Worm (Caenorhabditis elegans): ENCODE data around the gene znf-474.

DNA sequence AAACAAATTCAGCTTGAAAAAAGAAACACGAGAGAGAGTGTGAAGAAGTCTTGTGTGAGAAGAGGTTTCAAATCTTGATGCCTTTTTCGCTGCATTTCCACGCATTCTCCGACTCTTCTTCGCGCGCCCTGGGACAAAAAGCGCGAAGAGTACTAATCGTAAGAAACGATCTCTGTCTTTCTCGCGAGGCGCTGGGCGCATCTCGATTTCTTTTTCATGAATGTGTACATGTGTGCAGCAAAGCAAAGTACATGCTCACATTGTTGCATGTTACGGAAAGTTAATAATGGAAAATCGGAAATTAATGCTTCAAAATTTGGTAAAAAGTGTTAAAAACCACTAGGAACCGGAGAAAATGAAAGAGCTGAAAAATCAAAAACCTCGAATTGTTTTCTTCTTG, 27.8 kb downstream of the znf-474 start:
- no peak for TF ChIP-seq unc-130 (GFP tag; optimal IDR thresholded peaks at IDR 0.05)
- no peak for TF ChIP-seq hrde-1 (tag; optimal IDR thresholded peaks at IDR 0.05; ENCODE audit: borderline replicate concordance)
- no peak for TF ChIP-seq F33H1.4 (GFP tag; IDR thresholded peaks at IDR 0.05)
- no peak for TF ChIP-seq hsf-1 (GFP tag; IDR thresholded peaks at IDR 0.05)
- TF ChIP-seq Y53G8AR.9 (GFP tag; conservative IDR thresholded peaks at IDR 0.05) = no peak

All from whole organism, young adult.